Worm (Caenorhabditis elegans): ENCODE results near the gene srw-133.

Gene srw-133

ce11 chrV:4114627-4115026 is at the start of gene srw-133:
srw-133 (minus strand) TSS chrV:4114727.
- no peak for TF ChIP-seq unc-62 (GFP tag; optimal IDR thresholded peaks at IDR 0.05)

- TF ChIP-seq unc-62 (GFP tag; optimal IDR thresholded peaks at IDR 0.05): no peak
Measured at ce11 chrV:4162922-4163321, 48.4 kb upstream of the srw-133 start, which contains the start of gene Y45G5AM.4. Y45G5AM.4 (plus strand) TSS chrV:4163222.

ce11 chrV:4160086-4160485 is 45.6 kb upstream of the srw-133 start, which contains the start of gene Y45G5AM.5:
Y45G5AM.5 (plus strand) TSS chrV:4160386.
- no peak for TF ChIP-seq unc-62 (GFP tag; optimal IDR thresholded peaks at IDR 0.05)

ce11 chrV:4157291-4157690 is 42.8 kb upstream of the srw-133 start:
- TF ChIP-seq unc-62 (GFP tag; optimal IDR thresholded peaks at IDR 0.05): no peak

ce11 chrV:4152200-4152599 is 37.7 kb upstream of the srw-133 start, which contains the start of gene Y45G5AM.6:
Y45G5AM.6 (minus strand) TSS chrV:4152300.
- no peak for TF ChIP-seq unc-62 (GFP tag; optimal IDR thresholded peaks at IDR 0.05)

- TF ChIP-seq unc-62 (GFP tag; optimal IDR thresholded peaks at IDR 0.05): no peak
Measured at ce11 chrV:4151400-4151799, 36.9 kb upstream of the srw-133 start.

- TF ChIP-seq unc-62 (GFP tag; optimal IDR thresholded peaks at IDR 0.05): no peak
Measured at ce11 chrV:4144205-4144604, 29.7 kb upstream of the srw-133 start, which contains the start of gene Y45G5AL.1. Y45G5AL.1 (plus strand) TSS chrV:4144505.

- no peak for TF ChIP-seq unc-62 (GFP tag; optimal IDR thresholded peaks at IDR 0.05)
Measured at ce11 chrV:4143034-4143433, 28.5 kb upstream of the srw-133 start.

- TF ChIP-seq unc-62 (GFP tag; optimal IDR thresholded peaks at IDR 0.05): no peak
Measured at ce11 chrV:4138688-4139087, 24.2 kb upstream of the srw-133 start, which contains the start of gene lgc-29. lgc-29 (plus strand) TSS chrV:4138988.

- TF ChIP-seq unc-62 (GFP tag; optimal IDR thresholded peaks at IDR 0.05): no peak
Measured at ce11 chrV:4134728-4135127, 20.2 kb upstream of the srw-133 start, which contains the start of gene lgc-1. lgc-1 (plus strand) TSS chrV:4135028.

- TF ChIP-seq unc-62 (GFP tag; optimal IDR thresholded peaks at IDR 0.05): no peak
Measured at ce11 chrV:4131471-4131939, 17.0 kb upstream of the srw-133 start, which contains the start of gene nhr-57. nhr-57 (plus strand) TSS chrV:4131889.

ce11 chrV:4129604-4130003 is 15.1 kb upstream of the srw-133 start, which contains the start of gene phat-4:
phat-4 (plus strand) TSS chrV:4129904.
- no peak for TF ChIP-seq unc-62 (GFP tag; optimal IDR thresholded peaks at IDR 0.05)

ce11 chrV:4127435-4127834 is 12.9 kb upstream of the srw-133 start, which contains the start of gene T05B4.13:
T05B4.13 (minus strand) TSS chrV:4127535.
- TF ChIP-seq unc-62 (GFP tag; optimal IDR thresholded peaks at IDR 0.05): no peak

ce11 chrV:4125552-4126084 is 11.1 kb upstream of the srw-133 start, which contains the start of gene T05B4.12:
T05B4.12 (minus strand) TSS chrV:4126034.
- TF ChIP-seq unc-62 (GFP tag; optimal IDR thresholded peaks at IDR 0.05): no peak

ce11 chrV:4122415-4122814 is 7.9 kb upstream of the srw-133 start, which contains the start of gene phat-5:
phat-5 (minus strand) TSS chrV:4122515.
- TF ChIP-seq unc-62 (GFP tag; optimal IDR thresholded peaks at IDR 0.05): no peak

- TF ChIP-seq unc-62 (GFP tag; optimal IDR thresholded peaks at IDR 0.05): no peak
Measured at ce11 chrV:4120629-4121028, 6.1 kb upstream of the srw-133 start, which contains the start of gene T05B4.10. T05B4.10 (minus strand) TSS chrV:4120729.

ce11 chrV:4118332-4118731 is 3.8 kb upstream of the srw-133 start, which contains the start of gene T05B4.9:
T05B4.9 (minus strand) TSS chrV:4118432.
- TF ChIP-seq unc-62 (GFP tag; optimal IDR thresholded peaks at IDR 0.05): no peak

All from whole organism, dauer.